Worm (Caenorhabditis elegans) whole organism, L1 larva: Measurements from ENCODE around the gene F22H10.3.

Experiments used
- C04F5.9 ChIP-seq: sonication (generic microtip); optimal IDR thresholded peaks from 2 replicates; lab custom pipeline; 2016; ENCODE audit warnings: missing genetic modification characterization, missing compliant biosample characterization
- C34B4.2 ChIP-seq: sonication (generic microtip); optimal IDR thresholded peaks from 2 replicates; lab custom pipeline; 2017; ENCODE audit warnings: mild to moderate bottlenecking, missing genetic modification characterization, missing compliant biosample characterization
- F16B12.6 ChIP-seq: fragments of 150-350 bp; optimal IDR thresholded peaks from 2 replicates; lab custom pipeline; 2014; ENCODE audit warnings: missing biosample characterization, missing genetic modification characterization
- aly-2 ChIP-seq: fragments of 150-350 bp; optimal IDR thresholded peaks from 2 replicates; lab custom pipeline; 2014; ENCODE audit warnings: missing biosample characterization, missing genetic modification characterization
- ceh-8 ChIP-seq: fragments of 200-800 bp; sonication (Bioruptor generic); optimal IDR thresholded peaks from 2 replicates; lab custom pipeline; 2018; ENCODE audit warnings: mild to moderate bottlenecking, missing genetic modification characterization, moderate library complexity, missing compliant biosample characterization
- ceh-90 ChIP-seq: sonication (generic microtip); optimal IDR thresholded peaks from 2 replicates; lab custom pipeline; 2016; ENCODE audit warnings: missing genetic modification characterization, missing compliant biosample characterization
- ces-1 ChIP-seq: fragments of 150-350 bp; optimal IDR thresholded peaks from 2 replicates; lab custom pipeline; 2014; ENCODE audit warnings: missing biosample characterization, missing genetic modification reagents, missing genetic modification characterization
- efl-1 ChIP-seq, 4 experiments: fragments of 150-350 bp; optimal IDR thresholded peaks in 3 of 4; peaks in 1 of 4; 1 replicate in 1 of 4; 2 replicates in 3 of 4; lab custom pipeline; 2014; ENCODE audit warnings: missing biosample characterization in 2 of 4, missing genetic modification characterization in 2 of 4, missing genetic modification reagents in 2 of 4
- efl-3 ChIP-seq: fragments of 200-800 bp; sonication (Bioruptor generic); optimal IDR thresholded peaks from 2 replicates; lab custom pipeline; 2018; ENCODE audit warnings: mild to moderate bottlenecking, missing genetic modification characterization, missing compliant biosample characterization
- egl-13 ChIP-seq: sonication (generic microtip); optimal IDR thresholded peaks from 2 replicates; lab custom pipeline; 2016; ENCODE audit warnings: missing genotype, missing genetic modification reagents, missing genetic modification characterization, missing compliant biosample characterization
- elt-2 ChIP-seq: sonication (generic microtip); optimal IDR thresholded peaks from 2 replicates; lab custom pipeline; 2016; ENCODE audit warnings: missing genetic modification characterization, mild to moderate bottlenecking, inconsistent platforms, missing compliant biosample characterization, missing genetic modification reagents
- fos-1 ChIP-seq: fragments of 150-350 bp; optimal IDR thresholded peaks from 2 replicates; lab custom pipeline; 2014; ENCODE audit warnings: missing biosample characterization, missing genetic modification characterization
- hlh-17 ChIP-seq: fragments of 200-800 bp; sonication (Bioruptor generic); optimal IDR thresholded peaks from 2 replicates; lab custom pipeline; 2018; ENCODE audit warnings: missing genetic modification characterization, mild to moderate bottlenecking, missing compliant biosample characterization, moderate library complexity, borderline replicate concordance
- hpl-2 ChIP-seq: fragments of 150-350 bp; optimal IDR thresholded peaks from 2 replicates; lab custom pipeline; 2014; ENCODE audit warnings: missing biosample characterization, missing genetic modification reagents, missing genetic modification characterization
- irx-1 ChIP-seq: sonication (generic microtip); optimal IDR thresholded peaks from 2 replicates; lab custom pipeline; 2016; ENCODE audit warnings: missing genetic modification characterization, missing compliant biosample characterization
- isw-1 ChIP-seq: fragments of 200-800 bp; sonication (Bioruptor generic); IDR thresholded peaks from 2 replicates; pipeline ENCODE4 v1.3.6; 2022; ENCODE audit warnings: missing genetic modification characterization, missing compliant biosample characterization
- lin-35 ChIP-seq, 2 experiments: fragments of 150-350 bp; optimal IDR thresholded peaks; 2 replicates each; lab custom pipeline; 2014; ENCODE audit warnings: missing biosample characterization in 2 of 2, missing genetic modification characterization in 2 of 2, missing genetic modification reagents in 2 of 2
- mab-9 ChIP-seq: fragments of 200-800 bp; sonication (Bioruptor generic); IDR thresholded peaks from 2 replicates; pipeline ENCODE4 v1.3.6; 2022; ENCODE audit warnings: missing genetic modification reagents, missing genetic modification characterization, missing compliant biosample characterization
- mdl-1 ChIP-seq, 2 experiments: fragments of 150-350 bp; optimal IDR thresholded peaks; 2 replicates each; lab custom pipeline; 2014 to 2017; ENCODE audit warnings: missing biosample characterization in 2 of 2, missing genetic modification characterization in 2 of 2, inconsistent platforms in 1 of 2
- mep-1 ChIP-seq: fragments of 150-350 bp; optimal IDR thresholded peaks from 2 replicates; lab custom pipeline; 2014; ENCODE audit warnings: missing biosample characterization, missing genetic modification characterization
- nhr-11 ChIP-seq: fragments of 150-350 bp; optimal IDR thresholded peaks from 2 replicates; lab custom pipeline; 2014; ENCODE audit warnings: missing biosample characterization, missing genetic modification characterization
- nhr-237 ChIP-seq: fragments of 150-350 bp; optimal IDR thresholded peaks from 2 replicates; lab custom pipeline; 2014; ENCODE audit warnings: missing biosample characterization, missing genetic modification characterization
- nhr-47 ChIP-seq: sonication (generic microtip); optimal IDR thresholded peaks from 2 replicates; lab custom pipeline; 2016; ENCODE audit warnings: mild to moderate bottlenecking, missing genetic modification characterization, moderate library complexity, missing compliant biosample characterization
- nhr-71 ChIP-seq: sonication (generic microtip); optimal IDR thresholded peaks from 2 replicates; lab custom pipeline; 2016; ENCODE audit warnings: mild to moderate bottlenecking, missing genetic modification characterization, moderate library complexity, missing compliant biosample characterization
- nhr-84 ChIP-seq: sonication (generic microtip); optimal IDR thresholded peaks from 2 replicates; lab custom pipeline; 2017; ENCODE audit warnings: missing biosample characterization, missing genetic modification characterization
- nhr-85 ChIP-seq: sonication (generic microtip); peaks from one replicate; lab custom pipeline; 2016; ENCODE audit warnings: missing genetic modification characterization, inconsistent platforms, missing compliant biosample characterization
- pag-3 ChIP-seq: sonication (generic microtip); optimal IDR thresholded peaks from 2 replicates; lab custom pipeline; 2017; ENCODE audit warnings: missing genetic modification characterization, mild to moderate bottlenecking, missing compliant biosample characterization, antibody characterized with exemption, borderline replicate concordance; ENCODE audit not compliant: insufficient read depth
- pqm-1 ChIP-seq: sonication (generic microtip); optimal IDR thresholded peaks from 3 replicates; lab custom pipeline; 2017; ENCODE audit warnings: missing biosample characterization, missing genetic modification characterization
- skn-1 ChIP-seq: fragments of 150-350 bp; optimal IDR thresholded peaks from 2 replicates; lab custom pipeline; 2014; ENCODE audit warnings: missing biosample characterization, missing genetic modification characterization
- snpc-4 ChIP-seq: fragments of 150-350 bp; optimal IDR thresholded peaks from 2 replicates; lab custom pipeline; 2014; ENCODE audit warnings: missing biosample characterization, missing genetic modification characterization
- unc-130 ChIP-seq: fragments of 150-350 bp; optimal IDR thresholded peaks from 2 replicates; lab custom pipeline; 2017; ENCODE audit warnings: missing biosample characterization, missing genetic modification characterization, inconsistent platforms
- unc-30 ChIP-seq: sonication (generic microtip); optimal IDR thresholded peaks from 2 replicates; lab custom pipeline; 2017; ENCODE audit warnings: missing biosample characterization, missing genetic modification characterization
- unc-62 ChIP-seq: fragments of 150-350 bp; optimal IDR thresholded peaks from 2 replicates; lab custom pipeline; 2014; ENCODE audit warnings: missing biosample characterization, missing genetic modification reagents, missing genetic modification characterization
- zag-1 ChIP-seq: fragments of 150-350 bp; optimal IDR thresholded peaks from 2 replicates; lab custom pipeline; 2014; ENCODE audit warnings: missing biosample characterization, missing genetic modification characterization
- ztf-11 ChIP-seq, 2 experiments: sonication (generic microtip); optimal IDR thresholded peaks; 2 replicates each; lab custom pipeline; 2016 to 2017; ENCODE audit warnings: missing genetic modification characterization in 2 of 2, missing biosample characterization in 1 of 2, missing compliant biosample characterization in 1 of 2

Gene F22H10.3

DNA sequence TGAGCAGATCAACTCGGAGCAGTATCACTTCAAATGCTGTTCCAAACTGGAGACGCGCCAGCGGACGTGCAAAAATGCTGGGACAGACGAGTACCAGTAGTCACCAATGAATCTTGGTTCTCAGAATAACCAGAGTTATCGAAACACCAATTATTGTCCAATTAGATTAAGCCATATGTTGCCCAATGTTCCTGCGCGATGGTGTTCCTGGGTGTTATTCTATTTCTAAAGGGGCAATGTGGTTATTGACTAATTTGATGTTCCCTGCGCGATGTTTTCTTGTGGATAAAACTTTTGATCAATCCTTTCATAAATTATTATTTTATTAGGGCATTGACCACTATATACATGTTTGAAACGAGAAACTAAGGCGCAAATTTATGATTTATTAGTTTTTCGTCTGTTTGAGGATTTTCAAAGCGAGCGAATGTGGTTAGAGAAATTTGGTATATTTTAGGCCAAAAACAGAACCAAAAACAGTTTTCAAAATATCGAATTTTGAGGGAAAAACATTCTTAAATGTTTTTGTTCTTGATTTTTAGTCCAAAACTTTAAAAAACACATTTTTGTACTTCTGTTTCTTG, 4.5 kb upstream of the F22H10.3 start (continued):
- TF ChIP-seq skn-1 (peak; percentile 99), unc-30 (tag; lab: Kevin White, UChicago) (peak; percentile 78), aly-2 (tag; lab: Kevin White, UChicago) (peak; percentile 97), irx-1 (peak; percentile 98), pqm-1 (tag; lab: Kevin White, UChicago) (peak; percentile 59), mab-9 (peak; percentile 97), F16B12.6 (tag; lab: Kevin White, UChicago) (peak; percentile 45), nhr-71 (tag; lab: Kevin White, UChicago) (peak; percentile 98), mep-1 (peak; percentile 100), egl-13 (tag; lab: Kevin White, UChicago) (peak; percentile 97), nhr-47 (tag; lab: Kevin White, UChicago) (peak; percentile 99), unc-130 (tag; lab: Kevin White, UChicago) (peak; percentile 92), isw-1 (GFP tag; lab: Robert Waterston, UW) (peak; percentile 88), zag-1 (peak; percentile 88), nhr-11 (peak; percentile 98), unc-62 (GFP tag; lab: Kevin White, UChicago) (no peak), pag-3 (tag; lab: Kevin White, UChicago) (no peak)

DNA sequence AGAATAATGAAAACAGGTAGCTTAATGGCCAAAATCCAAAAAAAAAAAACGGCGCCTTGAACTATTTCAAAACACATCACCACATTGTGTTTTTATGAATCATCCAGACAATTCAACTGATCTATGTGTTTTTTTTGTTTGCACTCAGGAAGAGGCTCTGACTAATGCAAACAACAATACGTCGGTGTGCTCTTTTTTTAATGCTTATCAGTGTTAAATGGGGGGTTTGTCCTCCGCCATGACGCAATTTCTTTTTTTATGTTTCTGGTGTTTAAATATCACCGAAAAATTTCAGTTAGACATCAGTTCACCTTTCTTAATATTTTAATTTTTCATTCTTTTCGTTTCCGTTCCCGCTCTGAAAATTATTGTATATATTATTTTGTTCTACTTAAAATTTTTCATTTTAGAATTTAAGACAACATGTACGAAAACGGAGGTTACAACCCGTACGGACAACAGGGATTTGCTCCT, 1.6 kb upstream of the F22H10.3 start, which contains the start of gene F22H10.2:
Gene F22H10.2, plus strand, starts transcription at position 424 of the 474 bp plus-strand sequence.
- TF ChIP-seq lin-35 (GFP tag; optimal IDR thresholded peaks at IDR 0.05; lab: Kevin White, UChicago) (peak in 1 of 2 experiments; percentile 18), elt-2 (tag; lab: Kevin White, UChicago) (peak; percentile 6), nhr-71 (tag; lab: Kevin White, UChicago) (peak; percentile 29), nhr-85 (tag; lab: Kevin White, UChicago) (no peak)
- TF ChIP-seq, all 84 proteins: peak for 3

DNA sequence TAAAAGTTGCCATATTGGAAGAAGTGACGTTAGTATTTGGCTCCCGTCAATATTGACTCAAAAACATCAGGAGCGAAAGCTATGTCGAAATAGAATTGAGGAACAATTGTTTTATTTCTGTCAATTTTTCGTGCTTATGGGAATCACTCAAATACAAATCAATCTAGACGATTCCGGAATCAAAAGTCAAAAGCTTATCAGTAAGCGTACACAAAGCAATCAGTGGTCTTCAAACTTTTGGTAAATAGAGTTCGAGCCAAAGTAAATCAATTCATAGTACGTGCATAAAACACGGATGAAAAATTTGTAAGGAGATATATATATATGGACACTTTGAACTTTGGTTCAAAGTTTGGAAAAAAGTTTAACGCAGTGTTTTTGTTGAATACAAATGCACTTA, 590 bp upstream of the F22H10.3 start:
- no peak for TF ChIP-seq hlh-17
- TF ChIP-seq efl-1 (optimal IDR thresholded peaks at IDR 0.05; lab: Kevin White, UChicago), result no peak
- no peak for TF ChIP-seq efl-1 (GFP tag; optimal IDR thresholded peaks at IDR 0.05 in 1 of 2; lab: Kevin White, UChicago)
- no peak for TF ChIP-seq efl-3 (GFP tag; lab: Kevin White, UChicago)
- no peak for TF ChIP-seq egl-13 (tag; lab: Kevin White, UChicago)
- no peak for TF ChIP-seq ceh-90
- no peak for TF ChIP-seq ceh-8 (GFP tag; lab: Kevin White, UChicago)
- no peak for TF ChIP-seq elt-2 (tag; lab: Kevin White, UChicago)
- TF ChIP-seq nhr-84 (tag; lab: Kevin White, UChicago), result no peak
- TF ChIP-seq snpc-4 (tag; lab: Kevin White, UChicago), result no peak
- no peak for TF ChIP-seq C04F5.9
- TF ChIP-seq zag-1, result no peak
- no peak for TF ChIP-seq hpl-2
- no peak for TF ChIP-seq mdl-1 (tag; optimal IDR thresholded peaks at IDR 0.05; lab: Kevin White, UChicago)
- no peak for TF ChIP-seq ces-1
- no peak for TF ChIP-seq fos-1
- TF ChIP-seq nhr-237 (tag; lab: Kevin White, UChicago), result no peak

DNA sequence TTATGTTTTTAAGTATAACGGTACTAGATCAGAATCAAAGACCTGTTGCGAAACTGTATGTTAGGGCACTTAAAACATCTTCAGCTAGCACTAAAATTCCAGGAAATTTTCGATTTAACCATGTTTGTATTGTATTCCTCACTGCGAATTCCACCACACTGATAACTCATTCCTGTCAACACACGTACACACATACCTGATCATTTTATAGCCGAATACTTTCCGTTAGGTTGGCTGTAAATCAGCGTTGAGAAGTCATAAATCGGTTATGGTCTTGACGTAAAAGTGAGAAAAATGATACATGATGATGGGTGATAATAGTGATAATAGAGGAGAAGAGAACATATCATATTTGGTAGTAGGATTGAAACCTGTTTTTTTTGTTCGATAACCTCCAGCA, 1.8 kb downstream of the F22H10.3 start:
- TF ChIP-seq nhr-11, result no peak
- no peak for TF ChIP-seq C34B4.2
- no peak for TF ChIP-seq ztf-11 (tag; optimal IDR thresholded peaks at IDR 0.05; lab: Kevin White, UChicago)
- TF ChIP-seq, all 84 proteins: peak for 0
